Worm (Caenorhabditis elegans): ENCODE data around the gene cpl-1.

DNA sequence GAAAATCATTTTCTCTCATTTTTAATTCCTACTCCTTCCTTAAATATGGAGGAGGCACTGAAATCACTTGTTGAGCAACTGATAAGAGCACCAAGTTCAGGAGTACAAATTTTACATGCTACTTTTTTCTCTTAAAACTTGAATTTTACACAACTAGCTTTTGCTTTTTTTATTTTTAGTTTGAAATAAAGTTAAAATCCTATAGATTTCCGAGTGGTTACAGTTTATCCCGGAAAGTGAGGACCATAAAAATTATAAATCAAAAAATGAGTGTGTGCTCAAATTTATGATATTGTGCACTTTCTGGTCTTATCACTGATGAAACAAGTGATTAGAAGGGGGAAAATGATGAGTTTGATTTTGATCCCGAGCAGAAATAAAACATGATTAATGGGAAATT is 32.8 kb upstream of the cpl-1 start, which contains the start of gene oac-53:
- TF ChIP-seq nhr-12 (tag; optimal IDR thresholded peaks at IDR 0.05): no peak
- TF ChIP-seq unc-39 (tag; optimal IDR thresholded peaks at IDR 0.05): no peak
- TF ChIP-seq snpc-4 (tag; optimal IDR thresholded peaks at IDR 0.05): no peak
- no peak for TF ChIP-seq mab-5 (tag; optimal IDR thresholded peaks at IDR 0.05)
- TF ChIP-seq ces-1 (GFP tag; optimal IDR thresholded peaks at IDR 0.05): no peak
- TF ChIP-seq elt-3 (tag; optimal IDR thresholded peaks at IDR 0.05): no peak
- no peak for TF ChIP-seq lin-13 (tag; optimal IDR thresholded peaks at IDR 0.05)
- TF ChIP-seq lsy-2 (tag; optimal IDR thresholded peaks at IDR 0.05): no peak
- no peak for TF ChIP-seq ztf-11 (tag; optimal IDR thresholded peaks at IDR 0.05)
- no peak for TF ChIP-seq unc-62 (GFP tag; optimal IDR thresholded peaks at IDR 0.05)
- no peak for TF ChIP-seq hlh-1 (tag; optimal IDR thresholded peaks at IDR 0.05)
- TF ChIP-seq mep-1 (tag; optimal IDR thresholded peaks at IDR 0.05): no peak
- TF ChIP-seq blmp-1 (tag; optimal IDR thresholded peaks at IDR 0.05): no peak
- no peak for TF ChIP-seq nhr-28 (tag; optimal IDR thresholded peaks at IDR 0.05)
